Fruit fly (Drosophila melanogaster): ENCODE measurements around the gene CG15537.

DNA sequence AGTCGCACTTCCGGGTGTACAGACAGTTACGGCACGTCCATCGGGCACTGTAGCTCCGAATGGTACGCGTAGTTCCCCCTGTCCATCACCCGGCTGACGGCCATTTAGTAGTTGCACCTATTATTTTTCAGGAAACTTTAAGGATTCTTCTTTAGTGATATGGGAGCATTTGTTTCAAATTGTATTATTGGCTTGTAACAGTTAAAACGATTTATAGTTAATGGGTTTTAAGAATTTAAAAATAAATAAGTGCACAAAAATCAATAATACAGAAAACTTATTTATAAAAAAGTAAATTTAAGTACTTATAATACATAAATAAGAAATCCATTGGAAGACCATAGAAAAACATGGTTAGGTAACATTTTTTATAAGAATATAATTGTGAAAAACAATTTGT is 20.5 kb downstream of the CG15537 start, which contains the start of the genes CG2217 and CG42740:
- TF ChIP-seq CG6163 (GFP tag; IDR thresholded peaks at IDR 0.05) (no peak), Sox102F (GFP tag; optimal IDR thresholded peaks at IDR 0.05) (no peak), svp (GFP tag) (no peak), CG11902 (GFP tag; optimal IDR thresholded peaks at IDR 0.05) (no peak), CG3919 (GFP tag; optimal IDR thresholded peaks at IDR 0.05) (no peak), CG11762 (GFP tag; optimal IDR thresholded peaks at IDR 0.05; ENCODE audit: insufficient read depth) (no peak), topi (GFP tag; optimal IDR thresholded peaks at IDR 0.05) (no peak), dsx (GFP tag; optimal IDR thresholded peaks at IDR 0.05; ENCODE audit: poor library complexity, severe bottlenecking) (no peak), CG34406 (GFP tag; optimal IDR thresholded peaks at IDR 0.05) (no peak), Blimp-1 (GFP tag; optimal IDR thresholded peaks at IDR 0.05) (no peak), Ets96B (tag; optimal IDR thresholded peaks at IDR 0.05) (no peak), CG8319 (GFP tag; optimal IDR thresholded peaks at IDR 0.05) (no peak), fd59A (GFP tag; optimal IDR thresholded peaks at IDR 0.05) (no peak)

All from whole organism, prepupa.